Worm (Caenorhabditis elegans): ENCODE data around the gene Y38A10A.11.

The Y38A10A.11 gene

ce11 chrV:6103429-6103828 lies at the start of gene Y38A10A.11:
TSS of gene Y38A10A.11 (minus strand) at chrV:6103529.
- TF ChIP-seq med-1 (GFP tag; optimal IDR thresholded peaks at IDR 0.05; ENCODE audit: insufficient read depth) (no peak), ref-1 (GFP tag; conservative IDR thresholded peaks at IDR 0.05) (no peak), klf-2 (GFP tag; conservative IDR thresholded peaks at IDR 0.05) (no peak), tab-1 (GFP tag; IDR thresholded peaks at IDR 0.05) (no peak), T22C8.4 (GFP tag; IDR thresholded peaks at IDR 0.05) (no peak), cog-1 (tag; optimal IDR thresholded peaks at IDR 0.05) (no peak), flt-1 (GFP tag; IDR thresholded peaks at IDR 0.05) (no peak), ztf-29 (GFP tag; IDR thresholded peaks at IDR 0.05) (no peak)

ce11 chrV:6138167-6138566 lies 34.8 kb upstream of the Y38A10A.11 start:
- no peak for TF ChIP-seq med-1 (GFP tag; optimal IDR thresholded peaks at IDR 0.05; ENCODE audit: insufficient read depth)
- TF ChIP-seq klf-2 (GFP tag; conservative IDR thresholded peaks at IDR 0.05): no peak
- no peak for TF ChIP-seq ztf-23 (GFP tag; IDR thresholded peaks at IDR 0.05)
- no peak for TF ChIP-seq flt-1 (GFP tag; IDR thresholded peaks at IDR 0.05)
- no peak for TF ChIP-seq cog-1 (tag; optimal IDR thresholded peaks at IDR 0.05)
- TF ChIP-seq tab-1 (GFP tag; IDR thresholded peaks at IDR 0.05): no peak
- no peak for TF ChIP-seq ztf-29 (GFP tag; IDR thresholded peaks at IDR 0.05)
- no peak for TF ChIP-seq ref-1 (GFP tag; conservative IDR thresholded peaks at IDR 0.05)
- no peak for TF ChIP-seq T22C8.4 (GFP tag; IDR thresholded peaks at IDR 0.05)

DNA sequence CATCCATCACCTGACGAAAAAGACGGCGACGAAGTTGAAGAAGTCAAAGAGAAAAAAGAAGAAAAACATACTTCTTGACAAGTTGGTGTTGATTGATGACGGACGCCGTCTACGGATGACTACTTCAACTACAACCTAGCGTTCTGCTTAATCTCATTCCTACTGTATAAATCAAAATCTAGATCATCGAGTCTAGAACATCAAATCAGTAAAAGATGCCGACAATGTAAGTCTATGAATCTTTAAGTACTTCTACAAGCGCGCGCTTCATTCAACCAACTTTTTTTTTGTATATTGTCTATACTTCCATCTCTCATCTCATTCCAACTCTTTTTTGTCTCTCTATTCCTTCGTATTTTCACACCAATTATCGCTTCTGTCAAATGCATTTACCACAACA lies 32.1 kb upstream of the Y38A10A.11 start:
- TF ChIP-seq T22C8.4 (GFP tag; IDR thresholded peaks at IDR 0.05): no peak
- no peak for TF ChIP-seq cog-1 (tag; optimal IDR thresholded peaks at IDR 0.05)
- no peak for TF ChIP-seq ztf-29 (GFP tag; IDR thresholded peaks at IDR 0.05)
- TF ChIP-seq klf-2 (GFP tag; conservative IDR thresholded peaks at IDR 0.05): no peak
- no peak for TF ChIP-seq flt-1 (GFP tag; IDR thresholded peaks at IDR 0.05)
- no peak for TF ChIP-seq ref-1 (GFP tag; conservative IDR thresholded peaks at IDR 0.05)
- no peak for TF ChIP-seq tab-1 (GFP tag; IDR thresholded peaks at IDR 0.05)

ce11 chrV:6131100-6131499 lies 27.8 kb upstream of the Y38A10A.11 start, which contains the start of gene exp-2:
TSS of gene exp-2 (plus strand) at chrV:6131400.
- no peak for TF ChIP-seq ref-1 (GFP tag; conservative IDR thresholded peaks at IDR 0.05)
- no peak for TF ChIP-seq tab-1 (GFP tag; IDR thresholded peaks at IDR 0.05)
- no peak for TF ChIP-seq klf-2 (GFP tag; conservative IDR thresholded peaks at IDR 0.05)
- TF ChIP-seq ztf-29 (GFP tag; IDR thresholded peaks at IDR 0.05): no peak

DNA sequence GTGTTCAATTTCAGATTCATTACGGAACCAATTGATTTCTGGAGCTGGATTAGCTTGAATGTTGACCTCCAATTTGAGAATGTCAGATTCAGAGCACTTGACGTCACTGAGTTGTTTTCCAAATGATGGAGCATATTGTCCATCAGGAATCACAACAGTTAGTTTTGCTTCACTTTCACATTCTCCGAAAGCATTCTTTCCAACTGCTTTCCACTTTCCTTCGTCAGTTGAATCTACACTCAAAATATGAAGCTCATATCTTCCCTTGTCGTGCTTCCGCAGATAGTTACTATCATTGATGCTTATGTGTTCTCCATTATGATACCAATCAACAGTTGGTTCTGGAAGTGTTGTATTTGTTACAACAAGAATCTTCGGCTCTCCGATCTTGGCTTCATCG lies 25.0 kb upstream of the Y38A10A.11 start:
- TF ChIP-seq cog-1 (tag; optimal IDR thresholded peaks at IDR 0.05) (no peak), T22C8.4 (GFP tag; IDR thresholded peaks at IDR 0.05) (no peak), tab-1 (GFP tag; IDR thresholded peaks at IDR 0.05) (no peak), klf-2 (GFP tag; conservative IDR thresholded peaks at IDR 0.05) (no peak), ztf-23 (GFP tag; IDR thresholded peaks at IDR 0.05) (no peak), ref-1 (GFP tag; conservative IDR thresholded peaks at IDR 0.05) (no peak), flt-1 (GFP tag; IDR thresholded peaks at IDR 0.05) (no peak), med-1 (GFP tag; optimal IDR thresholded peaks at IDR 0.05; ENCODE audit: insufficient read depth) (no peak), ztf-29 (GFP tag; IDR thresholded peaks at IDR 0.05) (no peak)

ce11 chrV:6121659-6122058 lies 18.3 kb upstream of the Y38A10A.11 start:
- TF ChIP-seq klf-2 (GFP tag; conservative IDR thresholded peaks at IDR 0.05) (no peak), cog-1 (tag; optimal IDR thresholded peaks at IDR 0.05) (no peak), T22C8.4 (GFP tag; IDR thresholded peaks at IDR 0.05) (no peak), flt-1 (GFP tag; IDR thresholded peaks at IDR 0.05) (no peak), med-1 (GFP tag; optimal IDR thresholded peaks at IDR 0.05; ENCODE audit: insufficient read depth) (no peak), ref-1 (GFP tag; conservative IDR thresholded peaks at IDR 0.05) (no peak), ztf-29 (GFP tag; IDR thresholded peaks at IDR 0.05) (no peak), ztf-23 (GFP tag; IDR thresholded peaks at IDR 0.05) (no peak), tab-1 (GFP tag; IDR thresholded peaks at IDR 0.05) (no peak)

- TF ChIP-seq ref-1 (GFP tag; conservative IDR thresholded peaks at IDR 0.05): no peak
- no peak for TF ChIP-seq T22C8.4 (GFP tag; IDR thresholded peaks at IDR 0.05)
- no peak for TF ChIP-seq med-1 (GFP tag; optimal IDR thresholded peaks at IDR 0.05; ENCODE audit: insufficient read depth)
- no peak for TF ChIP-seq tab-1 (GFP tag; IDR thresholded peaks at IDR 0.05)
- TF ChIP-seq ztf-29 (GFP tag; IDR thresholded peaks at IDR 0.05): no peak
- no peak for TF ChIP-seq flt-1 (GFP tag; IDR thresholded peaks at IDR 0.05)
- no peak for TF ChIP-seq cog-1 (tag; optimal IDR thresholded peaks at IDR 0.05)
- TF ChIP-seq klf-2 (GFP tag; conservative IDR thresholded peaks at IDR 0.05): no peak
- no peak for TF ChIP-seq ztf-23 (GFP tag; IDR thresholded peaks at IDR 0.05)
These were observed 17.0 kb upstream of the Y38A10A.11 start, which contains the start of gene ceh-49 for ce11 chrV:6120156-6120879. TSS of gene ceh-49 (minus strand) at chrV:6120206.

ce11 chrV:6117013-6117412 lies 13.7 kb upstream of the Y38A10A.11 start:
- TF ChIP-seq T22C8.4 (GFP tag; IDR thresholded peaks at IDR 0.05) (no peak), ztf-23 (GFP tag; IDR thresholded peaks at IDR 0.05) (no peak), flt-1 (GFP tag; IDR thresholded peaks at IDR 0.05) (no peak), ref-1 (GFP tag; conservative IDR thresholded peaks at IDR 0.05) (no peak), cog-1 (tag; optimal IDR thresholded peaks at IDR 0.05) (no peak), med-1 (GFP tag; optimal IDR thresholded peaks at IDR 0.05; ENCODE audit: insufficient read depth) (no peak), klf-2 (GFP tag; conservative IDR thresholded peaks at IDR 0.05) (no peak), ztf-29 (GFP tag; IDR thresholded peaks at IDR 0.05) (no peak), tab-1 (GFP tag; IDR thresholded peaks at IDR 0.05) (no peak)

- no peak for TF ChIP-seq ref-1 (GFP tag; conservative IDR thresholded peaks at IDR 0.05)
- TF ChIP-seq ztf-23 (GFP tag; IDR thresholded peaks at IDR 0.05): no peak
- no peak for TF ChIP-seq ztf-29 (GFP tag; IDR thresholded peaks at IDR 0.05)
- no peak for TF ChIP-seq T22C8.4 (GFP tag; IDR thresholded peaks at IDR 0.05)
- no peak for TF ChIP-seq flt-1 (GFP tag; IDR thresholded peaks at IDR 0.05)
- TF ChIP-seq med-1 (GFP tag; optimal IDR thresholded peaks at IDR 0.05; ENCODE audit: insufficient read depth): no peak
- no peak for TF ChIP-seq klf-2 (GFP tag; conservative IDR thresholded peaks at IDR 0.05)
- no peak for TF ChIP-seq cog-1 (tag; optimal IDR thresholded peaks at IDR 0.05)
- no peak for TF ChIP-seq tab-1 (GFP tag; IDR thresholded peaks at IDR 0.05)
These were observed 9.5 kb upstream of the Y38A10A.11 start, which contains the start of gene F17A9.5 for ce11 chrV:6112823-6113222. TSS of gene F17A9.5 (minus strand) at chrV:6112997.
